Worm (Caenorhabditis elegans) whole organism, L1 larva: ENCODE results near the gene smg-4.

Source experiments
- C04F5.9 ChIP-seq: sonication (generic microtip); optimal IDR thresholded peaks from 2 replicates; lab custom pipeline; 2016; ENCODE audit warnings: missing genetic modification characterization, missing compliant biosample characterization
- C16A3.4 ChIP-seq: fragments of 150-350 bp; optimal IDR thresholded peaks from 2 replicates; lab custom pipeline; 2014; ENCODE audit warnings: missing biosample characterization, missing genetic modification characterization
- C34B4.2 ChIP-seq: sonication (generic microtip); optimal IDR thresholded peaks from 2 replicates; lab custom pipeline; 2017; ENCODE audit warnings: mild to moderate bottlenecking, missing genetic modification characterization, missing compliant biosample characterization
- F16B12.6 ChIP-seq: fragments of 150-350 bp; optimal IDR thresholded peaks from 2 replicates; lab custom pipeline; 2014; ENCODE audit warnings: missing biosample characterization, missing genetic modification characterization
- alr-1 ChIP-seq: fragments of 200-800 bp; sonication (Bioruptor generic); optimal IDR thresholded peaks from 2 replicates; lab custom pipeline; 2018; ENCODE audit warnings: borderline replicate concordance, mild to moderate bottlenecking, missing genetic modification characterization, missing compliant biosample characterization
- aly-2 ChIP-seq: fragments of 150-350 bp; optimal IDR thresholded peaks from 2 replicates; lab custom pipeline; 2014; ENCODE audit warnings: missing biosample characterization, missing genetic modification characterization
- ama-1 ChIP-seq: fragments of 150-350 bp; optimal IDR thresholded peaks from 2 replicates; lab custom pipeline; 2014
- ceh-88 ChIP-seq: fragments of 200-800 bp; sonication (Bioruptor generic); IDR thresholded peaks from 2 replicates; pipeline ENCODE4 v1.3.6; 2022; ENCODE audit warnings: missing genetic modification characterization, missing compliant biosample characterization
- ces-1 ChIP-seq: fragments of 150-350 bp; optimal IDR thresholded peaks from 2 replicates; lab custom pipeline; 2014; ENCODE audit warnings: missing biosample characterization, missing genetic modification reagents, missing genetic modification characterization
- dpl-1 ChIP-seq, 3 experiments: fragments of 150-350 bp in 2 of 3; sonication (generic microtip) in 1 of 3; optimal IDR thresholded peaks; 2 replicates each; lab custom pipeline; 2014 to 2017; ENCODE audit warnings: missing biosample characterization in 3 of 3, missing genetic modification characterization in 3 of 3, missing genetic modification reagents in 3 of 3
- dsc-1 ChIP-seq: sonication (generic microtip); optimal IDR thresholded peaks from 2 replicates; lab custom pipeline; 2016; ENCODE audit warnings: mild to moderate bottlenecking, missing genetic modification characterization, missing compliant biosample characterization
- efl-1 ChIP-seq, 4 experiments: fragments of 150-350 bp; optimal IDR thresholded peaks in 3 of 4; peaks in 1 of 4; 1 replicate in 1 of 4; 2 replicates in 3 of 4; lab custom pipeline; 2014; ENCODE audit warnings: missing biosample characterization in 2 of 4, missing genetic modification characterization in 2 of 4, missing genetic modification reagents in 2 of 4
- efl-3 ChIP-seq: fragments of 200-800 bp; sonication (Bioruptor generic); optimal IDR thresholded peaks from 2 replicates; lab custom pipeline; 2018; ENCODE audit warnings: mild to moderate bottlenecking, missing genetic modification characterization, missing compliant biosample characterization
- egl-13 ChIP-seq: sonication (generic microtip); optimal IDR thresholded peaks from 2 replicates; lab custom pipeline; 2016; ENCODE audit warnings: missing genotype, missing genetic modification reagents, missing genetic modification characterization, missing compliant biosample characterization
- egl-27 ChIP-seq, 2 experiments: fragments of 150-350 bp in 1 of 2; sonication (generic microtip); optimal IDR thresholded peaks; 3 replicates each; lab custom pipeline; 2017 to 2018; ENCODE audit warnings: missing biosample characterization in 2 of 2, missing genetic modification characterization in 2 of 2, missing genetic modification reagents in 2 of 2
- elt-2 ChIP-seq: sonication (generic microtip); optimal IDR thresholded peaks from 2 replicates; lab custom pipeline; 2016; ENCODE audit warnings: missing genetic modification characterization, mild to moderate bottlenecking, inconsistent platforms, missing compliant biosample characterization, missing genetic modification reagents
- elt-3 ChIP-seq, 6 experiments: fragments of 150-350 bp in 1 of 6; sonication (generic microtip); optimal IDR thresholded peaks; 2 replicates each; lab custom pipeline; 2017 to 2018; ENCODE audit warnings: missing biosample characterization in 6 of 6, missing genetic modification characterization in 6 of 6, inconsistent platforms in 1 of 6
- ets-5 ChIP-seq: fragments of 200-800 bp; sonication (Bioruptor generic); IDR thresholded peaks from 2 replicates; pipeline ENCODE4 v1.3.6; 2022; ENCODE audit warnings: missing genetic modification characterization, missing compliant biosample characterization
- fkh-10 ChIP-seq: sonication (generic microtip); optimal IDR thresholded peaks from 2 replicates; lab custom pipeline; 2017; ENCODE audit warnings: missing biosample characterization, missing genetic modification reagents, missing genetic modification characterization
- fkh-8 ChIP-seq: sonication (generic microtip); optimal IDR thresholded peaks from 2 replicates; lab custom pipeline; 2016; ENCODE audit warnings: mild to moderate bottlenecking, missing genetic modification characterization, missing compliant biosample characterization
- fos-1 ChIP-seq: fragments of 150-350 bp; optimal IDR thresholded peaks from 2 replicates; lab custom pipeline; 2014; ENCODE audit warnings: missing biosample characterization, missing genetic modification characterization
- grh-1 ChIP-seq: fragments of 200-800 bp; sonication (Bioruptor generic); IDR thresholded peaks from 2 replicates; pipeline ENCODE4 v1.3.6; 2022; ENCODE audit warnings: missing genetic modification reagents, missing genetic modification characterization, missing compliant biosample characterization
- hlh-17 ChIP-seq: fragments of 200-800 bp; sonication (Bioruptor generic); optimal IDR thresholded peaks from 2 replicates; lab custom pipeline; 2018; ENCODE audit warnings: missing genetic modification characterization, mild to moderate bottlenecking, missing compliant biosample characterization, moderate library complexity, borderline replicate concordance
- hpl-2 ChIP-seq: fragments of 150-350 bp; optimal IDR thresholded peaks from 2 replicates; lab custom pipeline; 2014; ENCODE audit warnings: missing biosample characterization, missing genetic modification reagents, missing genetic modification characterization
- irx-1 ChIP-seq: sonication (generic microtip); optimal IDR thresholded peaks from 2 replicates; lab custom pipeline; 2016; ENCODE audit warnings: missing genetic modification characterization, missing compliant biosample characterization
- jun-1 ChIP-seq: fragments of 150-350 bp; optimal IDR thresholded peaks from 2 replicates; lab custom pipeline; 2014; ENCODE audit warnings: missing biosample characterization, missing genetic modification reagents, missing genetic modification characterization
- lin-14 ChIP-seq: fragments of 200-800 bp; sonication (Bioruptor generic); optimal IDR thresholded peaks from 2 replicates; lab custom pipeline; 2018; ENCODE audit warnings: mild to moderate bottlenecking, missing genetic modification characterization, moderate library complexity, missing compliant biosample characterization
- lin-15B ChIP-seq: fragments of 150-350 bp; sonication (generic microtip); optimal IDR thresholded peaks from 3 replicates; lab custom pipeline; 2014; ENCODE audit warnings: missing biosample characterization, missing genetic modification characterization
- lin-35 ChIP-seq, 2 experiments: fragments of 150-350 bp; optimal IDR thresholded peaks; 2 replicates each; lab custom pipeline; 2014; ENCODE audit warnings: missing biosample characterization in 2 of 2, missing genetic modification characterization in 2 of 2, missing genetic modification reagents in 2 of 2
- lin-39 ChIP-seq: fragments of 150-350 bp; optimal IDR thresholded peaks from 2 replicates; lab custom pipeline; 2014; ENCODE audit warnings: missing biosample characterization, missing genetic modification reagents, missing genetic modification characterization
- lir-3 ChIP-seq: sonication (generic microtip); optimal IDR thresholded peaks from 2 replicates; lab custom pipeline; 2016; ENCODE audit warnings: mild to moderate bottlenecking, missing genetic modification characterization, moderate library complexity, missing compliant biosample characterization; ENCODE audit not compliant: poor library complexity
- lsy-2 ChIP-seq, 2 experiments: fragments of 150-350 bp; optimal IDR thresholded peaks; 2 replicates each; lab custom pipeline; 2014; ENCODE audit warnings: missing biosample characterization in 2 of 2, missing genetic modification characterization in 2 of 2
- mep-1 ChIP-seq: fragments of 150-350 bp; optimal IDR thresholded peaks from 2 replicates; lab custom pipeline; 2014; ENCODE audit warnings: missing biosample characterization, missing genetic modification characterization
- nhr-11 ChIP-seq: fragments of 150-350 bp; optimal IDR thresholded peaks from 2 replicates; lab custom pipeline; 2014; ENCODE audit warnings: missing biosample characterization, missing genetic modification characterization
- nhr-20 ChIP-seq: sonication (generic microtip); optimal IDR thresholded peaks from 2 replicates; lab custom pipeline; 2016; ENCODE audit warnings: mild to moderate bottlenecking, missing genetic modification characterization, missing compliant biosample characterization
- nhr-237 ChIP-seq: fragments of 150-350 bp; optimal IDR thresholded peaks from 2 replicates; lab custom pipeline; 2014; ENCODE audit warnings: missing biosample characterization, missing genetic modification characterization
- nhr-76 ChIP-seq: sonication (generic microtip); optimal IDR thresholded peaks from 2 replicates; lab custom pipeline; 2017; ENCODE audit warnings: missing biosample characterization, missing genetic modification characterization
- nhr-77 ChIP-seq: fragments of 150-350 bp; optimal IDR thresholded peaks from 2 replicates; lab custom pipeline; 2014; ENCODE audit warnings: missing biosample characterization, missing genetic modification characterization
- nhr-84 ChIP-seq: sonication (generic microtip); optimal IDR thresholded peaks from 2 replicates; lab custom pipeline; 2017; ENCODE audit warnings: missing biosample characterization, missing genetic modification characterization
- nhr-85 ChIP-seq: sonication (generic microtip); peaks from one replicate; lab custom pipeline; 2016; ENCODE audit warnings: missing genetic modification characterization, inconsistent platforms, missing compliant biosample characterization
- skn-1 ChIP-seq: fragments of 150-350 bp; optimal IDR thresholded peaks from 2 replicates; lab custom pipeline; 2014; ENCODE audit warnings: missing biosample characterization, missing genetic modification characterization
- snu-23 ChIP-seq: sonication (generic microtip); optimal IDR thresholded peaks from 2 replicates; lab custom pipeline; 2016; ENCODE audit warnings: missing genetic modification characterization, missing compliant biosample characterization
- sup-37 ChIP-seq: fragments of 200-800 bp; sonication (Bioruptor generic); optimal IDR thresholded peaks from 2 replicates; lab custom pipeline; 2018; ENCODE audit warnings: mild to moderate bottlenecking, missing genetic modification characterization, missing compliant biosample characterization
- swsn-7 ChIP-seq: sonication (generic microtip); optimal IDR thresholded peaks from 2 replicates; lab custom pipeline; 2016; ENCODE audit warnings: missing genetic modification characterization, missing compliant biosample characterization
- unc-130 ChIP-seq: fragments of 150-350 bp; optimal IDR thresholded peaks from 2 replicates; lab custom pipeline; 2017; ENCODE audit warnings: missing biosample characterization, missing genetic modification characterization, inconsistent platforms
- unc-98 ChIP-seq: fragments of 200-800 bp; sonication (Bioruptor generic); IDR thresholded peaks from 2 replicates; pipeline ENCODE4 v1.3.6; 2022; ENCODE audit warnings: missing genetic modification characterization, missing compliant biosample characterization
- vab-15 ChIP-seq: sonication (generic microtip); optimal IDR thresholded peaks from 2 replicates; lab custom pipeline; 2017; ENCODE audit warnings: missing genotype, mild to moderate bottlenecking, missing genetic modification characterization, missing compliant biosample characterization
- xbp-1 ChIP-seq: sonication (generic microtip); optimal IDR thresholded peaks from 2 replicates; lab custom pipeline; 2016; ENCODE audit warnings: missing genetic modification characterization, missing compliant biosample characterization
- zip-4 ChIP-seq: fragments of 200-800 bp; sonication (Bioruptor generic); optimal IDR thresholded peaks from 2 replicates; lab custom pipeline; 2018; ENCODE audit warnings: mild to moderate bottlenecking, missing genetic modification characterization, moderate library complexity, missing compliant biosample characterization
- ztf-11 ChIP-seq, 2 experiments: sonication (generic microtip); optimal IDR thresholded peaks; 2 replicates each; lab custom pipeline; 2016 to 2017; ENCODE audit warnings: missing genetic modification characterization in 2 of 2, missing biosample characterization in 1 of 2, missing compliant biosample characterization in 1 of 2

Gene smg-4

DNA sequence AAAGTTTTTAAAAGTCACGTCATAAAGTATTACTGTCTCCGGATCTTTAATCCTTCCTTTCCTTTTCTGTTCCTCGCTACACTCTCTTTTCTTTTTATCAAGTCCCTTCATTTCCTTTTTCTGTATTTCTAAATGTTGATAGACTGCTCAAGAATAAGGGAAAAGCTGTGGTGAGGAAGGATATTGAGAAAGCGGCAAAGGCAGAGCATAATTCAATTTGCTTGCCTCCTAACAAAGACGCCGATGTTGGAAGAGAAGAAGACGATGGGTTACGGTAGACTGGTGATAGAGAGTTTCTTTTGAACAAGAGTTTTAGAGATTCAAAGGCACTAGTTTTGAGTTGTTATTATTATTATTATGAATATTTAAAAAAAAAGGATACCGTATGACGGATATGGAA lies 11.9 kb downstream of the smg-4 start (continued):
- TF ChIP-seq elt-3 (tag; optimal IDR thresholded peaks at IDR 0.05; lab: Kevin White, UChicago), result no peak
- no peak for TF ChIP-seq fos-1
- TF ChIP-seq jun-1 (tag; lab: Kevin White, UChicago), result no peak
- TF ChIP-seq nhr-11 (tag; lab: Kevin White, UChicago), result no peak
- peak; percentile 15 for TF ChIP-seq swsn-7 (tag; lab: Kevin White, UChicago)
- TF ChIP-seq hpl-2, result no peak
- peak in 1 of 2 experiments; percentile 8 for TF ChIP-seq efl-1 (optimal IDR thresholded peaks at IDR 0.05; lab: Kevin White, UChicago)
- TF ChIP-seq efl-1 (GFP tag; optimal IDR thresholded peaks at IDR 0.05 in 1 of 2; lab: Kevin White, UChicago), result no peak
- no peak for TF ChIP-seq nhr-84 (tag; lab: Kevin White, UChicago)
- no peak for TF ChIP-seq dpl-1 (GFP tag; optimal IDR thresholded peaks at IDR 0.05; lab: Kevin White, UChicago)
- TF ChIP-seq egl-13 (tag; lab: Kevin White, UChicago), result no peak
- no peak for TF ChIP-seq nhr-77
- peak; percentile 48 to 85 for TF ChIP-seq lsy-2 (tag; optimal IDR thresholded peaks at IDR 0.05; lab: Kevin White, UChicago)
- no peak for TF ChIP-seq fkh-8
- TF ChIP-seq unc-130 (tag; lab: Kevin White, UChicago), result no peak
- no peak for TF ChIP-seq egl-27 (tag; optimal IDR thresholded peaks at IDR 0.05; lab: Kevin White, UChicago)
- no peak for TF ChIP-seq aly-2 (tag; lab: Kevin White, UChicago)
- TF ChIP-seq nhr-237, result no peak
- no peak for TF ChIP-seq grh-1 (GFP tag; lab: Robert Waterston, UW)
- peak; percentile 100 for TF ChIP-seq ces-1
- no peak for TF ChIP-seq zip-4 (GFP tag; lab: Kevin White, UChicago)
- TF ChIP-seq ets-5 (GFP tag; lab: Robert Waterston, UW), result no peak
- no peak for TF ChIP-seq F16B12.6 (tag; lab: Kevin White, UChicago)
- TF ChIP-seq nhr-20, result no peak
- no peak for TF ChIP-seq efl-3 (GFP tag; lab: Kevin White, UChicago)
- TF ChIP-seq C04F5.9 (tag; lab: Kevin White, UChicago), result no peak
- TF ChIP-seq dsc-1 (tag; lab: Kevin White, UChicago), result no peak
- no peak for TF ChIP-seq vab-15 (tag; lab: Kevin White, UChicago)
- no peak for TF ChIP-seq xbp-1 (tag; lab: Kevin White, UChicago)
- TF ChIP-seq C34B4.2 (tag; lab: Kevin White, UChicago), result no peak
- TF ChIP-seq irx-1 (tag; lab: Kevin White, UChicago), result no peak
- no peak for TF ChIP-seq lin-39 (tag; lab: Kevin White, UChicago)
- TF ChIP-seq ceh-88 (GFP tag; lab: Robert Waterston, UW), result no peak
- no peak for TF ChIP-seq skn-1 (tag; lab: Kevin White, UChicago)
- no peak for TF ChIP-seq lin-35 (GFP tag; optimal IDR thresholded peaks at IDR 0.05; lab: Kevin White, UChicago)
- TF ChIP-seq alr-1 (tag; lab: Kevin White, UChicago), result no peak
- TF ChIP-seq nhr-85 (tag; lab: Kevin White, UChicago), result no peak
- peak; percentile 88 for TF ChIP-seq lin-14 (GFP tag; lab: Kevin White, UChicago)
- peak; percentile 98 for TF ChIP-seq fkh-10 (GFP tag; lab: Kevin White, UChicago)
- no peak for TF ChIP-seq lir-3 (tag; lab: Kevin White, UChicago)
- no peak for TF ChIP-seq ztf-11 (tag; optimal IDR thresholded peaks at IDR 0.05; lab: Kevin White, UChicago)
- TF ChIP-seq elt-2 (tag; lab: Kevin White, UChicago), result no peak
- TF ChIP-seq snu-23 (GFP tag; lab: Kevin White, UChicago), result no peak
- no peak for TF ChIP-seq C16A3.4 (tag; lab: Kevin White, UChicago)
- TF ChIP-seq ama-1 (lab: Kevin White, UChicago), result no peak
- no peak for TF ChIP-seq nhr-76 (tag; lab: Kevin White, UChicago)
- no peak for TF ChIP-seq hlh-17
- TF ChIP-seq unc-98, result no peak
- TF ChIP-seq mep-1, result no peak
- no peak for TF ChIP-seq lin-15B (tag; lab: Kevin White, UChicago)
- TF ChIP-seq sup-37 (GFP tag; lab: Kevin White, UChicago), result no peak
